Worm (Caenorhabditis elegans) whole organism, early embryonic: ENCODE measurements around the gene srlf-32.

Source experiments
- B0310.2 ChIP-seq: sonication (generic microtip); optimal IDR thresholded peaks from 2 replicates; lab custom pipeline; 2016; ENCODE audit warnings: mild to moderate bottlenecking, missing genetic modification characterization, missing compliant biosample characterization
- ama-1 ChIP-seq: fragments of 150-350 bp; optimal IDR thresholded peaks from 2 replicates; lab custom pipeline; 2014
- ceh-13 ChIP-seq: fragments of 200-800 bp; sonication (Bioruptor generic); optimal IDR thresholded peaks from 2 replicates; lab custom pipeline; 2018; ENCODE audit warnings: mild to moderate bottlenecking, missing genetic modification characterization, missing compliant biosample characterization
- ets-7 ChIP-seq: sonication (generic microtip); optimal IDR thresholded peaks from 2 replicates; lab custom pipeline; 2016; ENCODE audit warnings: missing genotype, missing genetic modification characterization, missing compliant biosample characterization
- hnd-1 ChIP-seq: sonication (generic microtip); optimal IDR thresholded peaks from 2 replicates; lab custom pipeline; 2016; ENCODE audit warnings: missing genetic modification characterization, missing compliant biosample characterization
- tra-4 ChIP-seq: sonication (generic microtip); optimal IDR thresholded peaks from 2 replicates; lab custom pipeline; 2017; ENCODE audit warnings: missing genetic modification characterization, missing compliant biosample characterization

DNA sequence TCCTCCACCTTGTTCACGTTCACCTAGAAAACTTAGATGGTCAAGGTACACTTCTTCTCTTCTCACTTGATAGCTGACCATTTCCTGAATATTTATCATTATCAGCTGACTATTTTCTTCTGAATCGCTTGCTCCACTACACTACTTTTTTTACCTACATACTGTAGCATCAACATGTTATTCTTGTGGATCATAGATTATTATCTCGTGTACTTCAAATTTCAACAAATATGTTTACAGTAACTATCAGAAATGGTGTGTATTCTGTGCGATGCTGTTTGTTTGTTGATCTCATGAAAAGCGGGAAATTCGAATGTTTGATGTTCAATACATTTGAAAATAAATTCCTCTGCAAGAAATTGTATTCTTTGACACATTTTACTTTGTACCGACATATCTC, 8.9 kb upstream of the srlf-32 start, which contains the start of gene ZK822.10:
- TF ChIP-seq ama-1 (lab: Kevin White, UChicago) (no peak), ets-7 (tag; lab: Kevin White, UChicago) (no peak), tra-4 (no peak), B0310.2 (no peak), hnd-1 (tag; lab: Kevin White, UChicago) (no peak), ceh-13 (GFP tag; lab: Kevin White, UChicago) (no peak)
